Worm (Caenorhabditis elegans) whole organism, dauer: ENCODE measurements around the gene npr-9.

Experiments used
- unc-62 ChIP-seq: sonication (generic microtip); optimal IDR thresholded peaks from 2 replicates; lab custom pipeline; 2017; ENCODE audit warnings: missing biosample characterization, missing genetic modification reagents, missing genetic modification characterization

Gene npr-9

ce11 chrX:11326827-11327226 lies 2.7 kb upstream of the npr-9 start, which contains the start of gene ZK455.5:
Gene ZK455.5, minus strand, starts transcription at chrX:11326927.
- no peak for TF ChIP-seq unc-62 (GFP tag; lab: Kevin White, UChicago)

ce11 chrX:11328710-11329109 lies 814 bp upstream of the npr-9 start:
- no peak for TF ChIP-seq unc-62 (GFP tag; lab: Kevin White, UChicago)

- no peak for TF ChIP-seq unc-62 (GFP tag; lab: Kevin White, UChicago)
Measured at ce11 chrX:11337095-11337494, 7.6 kb downstream of the npr-9 start.

- TF ChIP-seq unc-62 (GFP tag; lab: Kevin White, UChicago) = no peak
Measured at ce11 chrX:11337783-11338182, 8.3 kb downstream of the npr-9 start, which contains the start of gene gcy-9. Gene gcy-9, minus strand, starts transcription at chrX:11337883.

ce11 chrX:11339375-11339924 lies 9.9 kb downstream of the npr-9 start, which contains the start of gene aco-1:
Gene aco-1, plus strand, starts transcription at chrX:11339874.
- no peak for TF ChIP-seq unc-62 (GFP tag; lab: Kevin White, UChicago)

- no peak for TF ChIP-seq unc-62 (GFP tag; lab: Kevin White, UChicago)
Measured at ce11 chrX:11340478-11340877, 11.0 kb downstream of the npr-9 start.

- no peak for TF ChIP-seq unc-62 (GFP tag; lab: Kevin White, UChicago)
Measured at ce11 chrX:11344899-11345298, 15.4 kb downstream of the npr-9 start.

ce11 chrX:11345471-11345870 lies 15.9 kb downstream of the npr-9 start:
- TF ChIP-seq unc-62 (GFP tag; lab: Kevin White, UChicago) = no peak

ce11 chrX:11346155-11346554 lies 16.6 kb downstream of the npr-9 start, which contains the start of gene oct-2:
Gene oct-2, plus strand, starts transcription at chrX:11346455.
- TF ChIP-seq unc-62 (GFP tag; lab: Kevin White, UChicago) = no peak

- no peak for TF ChIP-seq unc-62 (GFP tag; lab: Kevin White, UChicago)
Measured at ce11 chrX:11351288-11351687, 21.8 kb downstream of the npr-9 start.

- TF ChIP-seq unc-62 (GFP tag; lab: Kevin White, UChicago) = no peak
Measured at ce11 chrX:11351856-11352255, 22.3 kb downstream of the npr-9 start, which contains the start of gene pgp-3. Gene pgp-3, plus strand, starts transcription at chrX:11352156.

ce11 chrX:11355856-11356255 lies 26.3 kb downstream of the npr-9 start:
- TF ChIP-seq unc-62 (GFP tag; lab: Kevin White, UChicago) = no peak

ce11 chrX:11357516-11357915 lies 28.0 kb downstream of the npr-9 start, which contains the start of gene pgp-4:
Gene pgp-4, plus strand, starts transcription at chrX:11357816.
- TF ChIP-seq unc-62 (GFP tag; lab: Kevin White, UChicago) = no peak

- TF ChIP-seq unc-62 (GFP tag; lab: Kevin White, UChicago) = no peak
Measured at ce11 chrX:11364914-11365313, 35.4 kb downstream of the npr-9 start.

- TF ChIP-seq unc-62 (GFP tag; lab: Kevin White, UChicago) = no peak
Measured at ce11 chrX:11365995-11366394, 36.5 kb downstream of the npr-9 start.

- TF ChIP-seq unc-62 (GFP tag; lab: Kevin White, UChicago) = no peak
Measured at ce11 chrX:11367087-11367486, 37.6 kb downstream of the npr-9 start.

ce11 chrX:11367640-11368039 lies 38.1 kb downstream of the npr-9 start:
- TF ChIP-seq unc-62 (GFP tag; lab: Kevin White, UChicago) = no peak
